Fruit fly (Drosophila melanogaster): ENCODE data around the gene Tim13.

The Tim13 gene

DNA sequence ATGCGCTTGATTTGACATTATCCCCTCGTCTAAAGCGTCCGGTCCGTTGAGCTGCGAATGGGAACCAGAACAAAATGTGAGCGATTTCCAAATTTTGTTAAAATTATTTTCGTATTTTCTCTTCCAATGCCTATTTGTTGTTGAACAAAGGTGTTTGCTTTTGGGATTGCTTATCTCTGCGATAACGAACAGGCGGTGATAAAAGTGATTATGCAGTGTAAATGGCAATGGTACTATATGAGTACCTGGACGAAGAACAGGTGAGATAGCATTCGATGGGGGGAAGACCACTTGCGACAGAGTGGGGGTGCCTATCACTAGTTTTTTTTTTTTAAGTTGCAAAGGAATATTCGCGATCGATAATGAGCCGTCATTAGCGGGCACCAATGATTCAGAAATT lies 13.9 kb upstream of the Tim13 start:
- TF ChIP-seq CG17801 (GFP tag; optimal IDR thresholded peaks at IDR 0.05; ENCODE audit: partially characterized antibody), result no peak

DNA sequence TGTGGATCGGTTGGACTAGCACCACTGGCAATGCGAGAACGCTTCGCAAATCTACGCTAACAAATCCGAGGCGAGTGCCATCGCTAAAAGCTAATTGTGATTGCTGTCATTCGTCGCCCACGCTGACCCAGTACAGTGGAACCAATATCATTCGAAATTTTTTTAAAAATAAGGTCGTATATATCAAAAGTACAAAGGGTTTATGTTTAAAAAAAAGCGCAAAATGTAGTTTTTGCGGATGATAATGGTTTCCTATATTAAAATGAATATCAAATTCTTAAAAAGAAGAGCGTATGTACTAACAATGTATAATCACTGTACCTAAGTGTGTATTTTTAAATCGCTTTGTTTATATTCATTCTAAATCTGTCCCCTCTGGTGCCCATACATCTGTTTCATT lies 11.0 kb upstream of the Tim13 start:
- no peak for TF ChIP-seq CG17801 (GFP tag; optimal IDR thresholded peaks at IDR 0.05; ENCODE audit: partially characterized antibody)

- TF ChIP-seq CG17801 (GFP tag; optimal IDR thresholded peaks at IDR 0.05; ENCODE audit: partially characterized antibody), result peak; percentile 23
Observed at dm6 chr3L:11777348-11777958, 3.2 kb upstream of the Tim13 start.

- no peak for TF ChIP-seq CG17801 (GFP tag; optimal IDR thresholded peaks at IDR 0.05; ENCODE audit: partially characterized antibody)
Observed at dm6 chr3L:11776731-11777130, 2.4 kb upstream of the Tim13 start, which contains the start of gene CG14131. Gene CG14131 (plus strand): TSS chr3L:11777073.

- no peak for TF ChIP-seq CG17801 (GFP tag; optimal IDR thresholded peaks at IDR 0.05; ENCODE audit: partially characterized antibody)
Observed at dm6 chr3L:11773796-11774195, 505 bp downstream of the Tim13 start.

dm6 chr3L:11772608-11773017 lies 1.7 kb downstream of the Tim13 start:
- TF ChIP-seq CG17801 (GFP tag; optimal IDR thresholded peaks at IDR 0.05; ENCODE audit: partially characterized antibody), result no peak

DNA sequence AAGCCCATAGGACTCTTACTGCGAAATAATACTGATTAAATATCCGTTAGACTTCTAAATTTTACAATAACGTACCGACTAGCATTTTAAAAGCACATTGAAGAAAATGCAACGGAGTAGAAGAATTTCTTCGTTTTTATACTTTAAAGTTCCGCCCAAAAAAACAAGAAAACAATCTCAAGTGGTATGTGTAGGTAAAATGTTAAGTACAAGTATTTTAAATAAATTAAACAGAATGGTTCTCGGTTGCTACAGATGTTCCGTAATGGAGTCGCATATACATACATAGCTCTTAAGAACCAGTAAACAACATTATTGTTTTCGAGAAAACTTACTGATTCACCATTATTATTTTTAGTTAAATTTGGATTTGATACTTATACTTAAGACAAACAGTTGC lies 2.2 kb downstream of the Tim13 start, which contains the start of gene Muc68D:
TSS of gene Muc68D (minus strand) at position 101 of the 400 bp plus-strand sequence.
- no peak for TF ChIP-seq CG17801 (GFP tag; optimal IDR thresholded peaks at IDR 0.05; ENCODE audit: partially characterized antibody)

dm6 chr3L:11766563-11766962 lies 7.7 kb downstream of the Tim13 start:
- TF ChIP-seq CG17801 (GFP tag; optimal IDR thresholded peaks at IDR 0.05; ENCODE audit: partially characterized antibody), result no peak

dm6 chr3L:11765695-11766232 lies 8.5 kb downstream of the Tim13 start, which contains the start of gene loaf:
Gene loaf (minus strand): TSS chr3L:11766182.
- TF ChIP-seq CG17801 (GFP tag; optimal IDR thresholded peaks at IDR 0.05; ENCODE audit: partially characterized antibody), result no peak

DNA sequence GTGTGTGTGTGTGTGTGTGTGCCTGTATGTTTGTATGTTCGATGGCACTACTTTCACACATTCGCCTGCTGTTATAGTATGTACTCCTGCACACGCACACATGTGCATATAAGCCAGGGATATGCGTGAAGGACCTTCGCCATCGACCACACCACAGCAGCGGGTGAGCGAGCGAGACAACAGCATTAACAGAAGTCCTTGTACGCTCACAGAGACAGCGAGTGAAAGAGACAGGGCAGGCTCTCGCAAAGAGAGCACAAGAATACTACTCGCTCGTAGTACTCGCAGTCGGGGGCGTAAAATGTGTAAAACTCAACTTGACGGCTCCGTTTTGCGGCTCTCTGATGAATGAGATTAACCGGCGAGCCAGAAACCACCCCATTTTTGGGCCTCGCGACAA lies 9.4 kb downstream of the Tim13 start:
- TF ChIP-seq CG17801 (GFP tag; optimal IDR thresholded peaks at IDR 0.05; ENCODE audit: partially characterized antibody), result no peak

DNA sequence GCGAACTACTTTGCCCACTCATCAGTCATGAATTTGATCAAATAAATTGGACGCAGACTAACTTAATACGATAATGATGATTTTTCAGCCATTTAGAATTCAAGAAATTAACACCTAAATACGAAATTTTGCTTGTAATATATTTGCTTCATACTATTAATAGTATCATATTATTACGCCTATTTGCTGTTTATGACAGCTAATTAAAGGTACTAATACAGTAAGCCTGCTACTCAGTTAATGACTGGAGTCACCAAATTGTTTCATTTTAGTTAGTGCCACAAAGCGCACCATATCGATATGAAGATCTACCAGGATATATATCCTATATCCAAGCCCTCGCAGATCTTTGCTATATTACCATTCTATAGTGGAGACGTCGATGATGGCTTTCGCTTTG lies 23.3 kb downstream of the Tim13 start, which contains the start of gene Gr68a:
TSS of gene Gr68a (plus strand) at position 301 of the 400 bp plus-strand sequence.
- no peak for TF ChIP-seq CG17801 (GFP tag; optimal IDR thresholded peaks at IDR 0.05; ENCODE audit: partially characterized antibody)

DNA sequence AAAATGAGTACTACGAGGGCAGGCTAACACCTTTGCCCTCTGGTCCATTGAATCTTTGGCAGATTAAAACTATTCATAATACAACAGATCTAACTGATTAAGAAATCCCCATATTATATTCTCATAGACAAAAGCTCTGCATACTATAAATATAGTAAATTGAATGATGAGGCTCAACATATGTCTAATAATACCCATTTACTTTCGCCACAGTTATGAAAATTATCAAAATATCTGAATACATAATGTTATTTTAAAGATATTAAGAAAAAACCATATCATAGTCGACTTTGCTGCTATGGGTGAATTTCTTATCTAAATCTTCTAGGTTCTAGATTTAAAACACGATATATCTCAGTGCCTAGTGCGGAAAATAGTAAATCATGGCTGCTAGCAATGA lies 42.5 kb downstream of the Tim13 start, which contains the start of gene CG32087:
TSS of gene CG32087 (plus strand) at position 301 of the 400 bp plus-strand sequence.
- no peak for TF ChIP-seq CG17801 (GFP tag; optimal IDR thresholded peaks at IDR 0.05; ENCODE audit: partially characterized antibody)

- TF ChIP-seq CG17801 (GFP tag; optimal IDR thresholded peaks at IDR 0.05; ENCODE audit: partially characterized antibody), result no peak
Observed at dm6 chr3L:11728147-11728546, 46.2 kb downstream of the Tim13 start, which contains the start of gene sunn. Gene sunn (plus strand): TSS chr3L:11728348.

All from ovary, adult (tissue).